Fruit fly (Drosophila melanogaster) whole organism, embryonic: Measurements from ENCODE around the gene CNMa.
A peak's percentile ranks its signal among the peaks of the same experiment; 100 is the strongest.

Source experiments
- Ada2b ChIP-seq: fragments of 200-800 bp; sonication (Bioruptor generic); IDR thresholded peaks from 2 replicates; pipeline ENCODE4 v1.3.6; 2022; ENCODE audit warnings: missing biosample characterization, missing genetic modification characterization
- Atf3 ChIP-seq: fragments of 200-800 bp; sonication (Bioruptor generic); optimal IDR thresholded peaks from 3 replicates; lab custom pipeline; 2016; ENCODE audit warnings: missing biosample characterization, missing genetic modification characterization
- Blimp-1 ChIP-seq: fragments of 200-800 bp; sonication (Bioruptor generic); optimal IDR thresholded peaks from 3 replicates; lab custom pipeline; 2018; ENCODE audit warnings: missing biosample characterization, missing genetic modification characterization, mild to moderate bottlenecking, moderate library complexity, missing genetic modification reagents
- CG11504 ChIP-seq: fragments of 200-800 bp; sonication (Bioruptor generic); optimal IDR thresholded peaks from 3 replicates; lab custom pipeline; 2019; ENCODE audit warnings: missing biosample characterization, mild to moderate bottlenecking, missing genetic modification characterization, moderate library complexity
- CG1233 ChIP-seq: fragments of 200-800 bp; sonication (Bioruptor generic); optimal IDR thresholded peaks from 4 replicates; lab custom pipeline; 2018; ENCODE audit warnings: missing biosample characterization, mild to moderate bottlenecking, missing genetic modification characterization
- CG12769 ChIP-seq: fragments of 200-800 bp; sonication (Bioruptor generic); optimal IDR thresholded peaks from 2 replicates; lab custom pipeline; 2019; ENCODE audit warnings: missing biosample characterization, mild to moderate bottlenecking, missing genetic modification characterization, moderate library complexity
- CG13123 ChIP-seq: fragments of 200-800 bp; sonication (Bioruptor generic); optimal IDR thresholded peaks from 2 replicates; lab custom pipeline; 2016; ENCODE audit warnings: missing biosample characterization, missing genetic modification characterization
- CG13894 ChIP-seq: fragments of 200-800 bp; sonication (Bioruptor generic); optimal IDR thresholded peaks from 3 replicates; lab custom pipeline; 2018; ENCODE audit warnings: missing biosample characterization, mild to moderate bottlenecking, missing genetic modification characterization, moderate library complexity
- CG14860 ChIP-seq: fragments of 200-800 bp; sonication (Bioruptor generic); IDR thresholded peaks from 3 replicates; pipeline ENCODE4 v1.3.6; 2022; ENCODE audit warnings: missing biosample characterization, missing genetic modification characterization; ENCODE audit not compliant: partially characterized antibody
- CG17186 ChIP-seq: fragments of 200-800 bp; sonication (Bioruptor generic); optimal IDR thresholded peaks from 3 replicates; lab custom pipeline; 2017; ENCODE audit warnings: missing biosample characterization, missing genetic modification reagents, missing genetic modification characterization
- CG17385 ChIP-seq: fragments of 200-800 bp; sonication (Bioruptor generic); optimal IDR thresholded peaks from 3 replicates; lab custom pipeline; 2018; ENCODE audit warnings: missing biosample characterization, mild to moderate bottlenecking, missing genetic modification characterization
- CG17912 ChIP-seq: fragments of 200-800 bp; sonication (Bioruptor generic); optimal IDR thresholded peaks from 2 replicates; lab custom pipeline; 2018; ENCODE audit warnings: missing biosample characterization, mild to moderate bottlenecking, missing genetic modification characterization
- CG30431 ChIP-seq: fragments of 200-800 bp; sonication (Bioruptor generic); optimal IDR thresholded peaks from 2 replicates; lab custom pipeline; 2017; ENCODE audit warnings: missing biosample characterization, missing genetic modification characterization
- CG32767 ChIP-seq: fragments of 200-800 bp; sonication (Bioruptor generic); IDR thresholded peaks from 2 replicates; pipeline ENCODE4 v1.3.6; 2022; ENCODE audit warnings: missing biosample characterization, missing genetic modification characterization
- CG43689 ChIP-seq: fragments of 200-800 bp; sonication (Bioruptor generic); IDR thresholded peaks from 2 replicates; pipeline ENCODE4 v1.3.6; 2022; ENCODE audit warnings: missing biosample characterization, missing genetic modification characterization
- CG4404 ChIP-seq: fragments of 200-800 bp; sonication (Bioruptor generic); IDR thresholded peaks from 2 replicates; pipeline ENCODE4 v1.3.6; 2022; ENCODE audit warnings: missing biosample characterization, missing genetic modification characterization
- CG7372 ChIP-seq: fragments of 200-800 bp; sonication (Bioruptor generic); IDR thresholded peaks from 2 replicates; pipeline ENCODE4 v1.3.6; 2022; ENCODE audit warnings: missing biosample characterization, missing genetic modification characterization
- CG7963 ChIP-seq: fragments of 200-800 bp; sonication (Bioruptor generic); IDR thresholded peaks from 3 replicates; pipeline ENCODE4 v1.3.6; 2022; ENCODE audit warnings: missing biosample characterization, missing genetic modification characterization; ENCODE audit not compliant: partially characterized antibody
- CG8388 ChIP-seq: fragments of 200-800 bp; sonication (Bioruptor generic); optimal IDR thresholded peaks from 2 replicates; lab custom pipeline; 2019; ENCODE audit warnings: missing biosample characterization, mild to moderate bottlenecking, missing genetic modification characterization, moderate library complexity
- CG9215 ChIP-seq: fragments of 200-800 bp; sonication (Bioruptor generic); IDR thresholded peaks from 2 replicates; pipeline ENCODE4 v1.3.6; 2022; ENCODE audit warnings: missing biosample characterization, missing genetic modification characterization
- CG9609 ChIP-seq: fragments of 200-800 bp; sonication (Bioruptor generic); optimal IDR thresholded peaks from 3 replicates; lab custom pipeline; 2016; ENCODE audit warnings: missing biosample characterization, missing genetic modification characterization
- CoRest ChIP-seq: fragments of 200-800 bp; sonication (Bioruptor generic); optimal IDR thresholded peaks from 3 replicates; lab custom pipeline; 2018; ENCODE audit warnings: missing biosample characterization, mild to moderate bottlenecking, missing genetic modification characterization, moderate library complexity
- Deaf1 ChIP-seq: fragments of 200-800 bp; optimal IDR thresholded peaks from 3 replicates; lab custom pipeline; 2019; ENCODE audit warnings: missing biosample characterization, mild to moderate bottlenecking, missing genetic modification characterization, moderate library complexity
- Dfd ChIP-seq, 2 experiments: fragments of >200 bp; optimal IDR thresholded peaks; 2 replicates each; lab custom pipeline; 2017; ENCODE audit warnings: missing biosample characterization in 2 of 2, missing genetic modification characterization in 2 of 2
- Drgx ChIP-seq: fragments of 200-800 bp; sonication (Bioruptor generic); IDR thresholded peaks from 2 replicates; pipeline ENCODE4 v1.3.6; 2022; ENCODE audit warnings: missing biosample characterization, missing genetic modification characterization
- Elba2 ChIP-seq: fragments of 200-800 bp; sonication (Bioruptor generic); optimal IDR thresholded peaks from 3 replicates; lab custom pipeline; 2016; ENCODE audit warnings: missing biosample characterization, missing genetic modification characterization
- Ets65A ChIP-seq: fragments of 200-800 bp; sonication (Bioruptor generic); peaks from one replicate; lab custom pipeline; 2016; ENCODE audit warnings: missing biosample characterization, missing genetic modification characterization
- Jarid2 ChIP-seq: fragments of 200-800 bp; sonication (Bioruptor generic); optimal IDR thresholded peaks from 3 replicates; lab custom pipeline; 2017; ENCODE audit warnings: mild to moderate bottlenecking, missing biosample characterization, missing genetic modification reagents, missing genetic modification characterization
- Kr ChIP-seq: fragments of 200-800 bp; sonication (Bioruptor generic); optimal IDR thresholded peaks from 2 replicates; lab custom pipeline; 2017; ENCODE audit warnings: missing biosample characterization, mild to moderate bottlenecking, missing genetic modification characterization
- Max ChIP-seq: fragments of 200-800 bp; sonication (Bioruptor generic); optimal IDR thresholded peaks from 2 replicates; lab custom pipeline; 2016; ENCODE audit warnings: missing biosample characterization, mild to moderate bottlenecking, missing genetic modification characterization
- Med ChIP-seq: fragments of 200-800 bp; sonication (Bioruptor generic); peaks from one replicate; lab custom pipeline; 2016; ENCODE audit warnings: missing biosample characterization, missing genetic modification characterization, mild to moderate bottlenecking, inconsistent platforms, moderate library complexity
- NfI ChIP-seq: fragments of 200-800 bp; sonication (Bioruptor generic); optimal IDR thresholded peaks from 3 replicates; lab custom pipeline; 2018; ENCODE audit warnings: missing biosample characterization, mild to moderate bottlenecking, missing genetic modification characterization, moderate library complexity
- Oli ChIP-seq: fragments of 200-800 bp; sonication (Bioruptor generic); optimal IDR thresholded peaks from 2 replicates; lab custom pipeline; 2018; ENCODE audit warnings: missing biosample characterization, mild to moderate bottlenecking, missing genetic modification characterization, moderate library complexity
- ara ChIP-seq: fragments of 200-800 bp; sonication (Bioruptor generic); IDR thresholded peaks from 2 replicates; pipeline ENCODE4 v1.3.6; 2022; ENCODE audit warnings: missing biosample characterization, missing genetic modification characterization
- cad ChIP-seq: fragments of >200 bp; optimal IDR thresholded peaks from 2 replicates; lab custom pipeline; 2017; ENCODE audit warnings: missing biosample characterization, missing genetic modification characterization
- caup ChIP-seq: fragments of 200-800 bp; sonication (Bioruptor generic); optimal IDR thresholded peaks from 3 replicates; lab custom pipeline; 2017; ENCODE audit warnings: missing biosample characterization, mild to moderate bottlenecking, missing genetic modification characterization, moderate library complexity; ENCODE audit not compliant: severe bottlenecking
- chm ChIP-seq: fragments of 200-800 bp; sonication (Bioruptor generic); IDR thresholded peaks from 2 replicates; pipeline ENCODE4 v1.3.6; 2022; ENCODE audit warnings: missing biosample characterization, missing genetic modification characterization
- crc ChIP-seq: fragments of 200-800 bp; sonication (Bioruptor generic); optimal IDR thresholded peaks from 2 replicates; lab custom pipeline; 2016; ENCODE audit warnings: missing biosample characterization, missing genetic modification characterization
- dmrt99B ChIP-seq: fragments of 200-800 bp; sonication (Bioruptor generic); optimal IDR thresholded peaks from 2 replicates; lab custom pipeline; 2018; ENCODE audit warnings: missing biosample characterization, mild to moderate bottlenecking, missing genetic modification characterization, moderate library complexity
- dpn ChIP-seq, 2 experiments: fragments of 200-800 bp; sonication (Bioruptor generic); optimal IDR thresholded peaks; 3 replicates each; lab custom pipeline; 2016; ENCODE audit warnings: missing biosample characterization in 2 of 2, missing genetic modification characterization in 2 of 2
- ham ChIP-seq: fragments of 200-800 bp; sonication (Bioruptor generic); IDR thresholded peaks from 2 replicates; pipeline ENCODE4 v1.3.6; 2022; ENCODE audit warnings: missing biosample characterization, missing genetic modification characterization
- lab ChIP-seq: fragments of 200-800 bp; sonication (Bioruptor generic); optimal IDR thresholded peaks from 3 replicates; lab custom pipeline; 2017; ENCODE audit warnings: missing biosample characterization, missing genetic modification characterization, mild to moderate bottlenecking, moderate library complexity, missing genetic modification reagents
- mld ChIP-seq: fragments of 200-800 bp; sonication (Bioruptor generic); IDR thresholded peaks from 3 replicates; pipeline ENCODE4 v1.3.6; 2022; ENCODE audit warnings: missing biosample characterization, missing genetic modification characterization; ENCODE audit not compliant: partially characterized antibody
- nerfin-1 ChIP-seq: fragments of 200-800 bp; sonication (Bioruptor generic); optimal IDR thresholded peaks from 3 replicates; lab custom pipeline; 2019; ENCODE audit warnings: missing biosample characterization, mild to moderate bottlenecking, missing genetic modification characterization, moderate library complexity
- nom ChIP-seq: fragments of 200-800 bp; sonication (Bioruptor generic); optimal IDR thresholded peaks from 2 replicates; lab custom pipeline; 2017; ENCODE audit warnings: missing biosample characterization, missing genetic modification characterization, mild to moderate bottlenecking, moderate library complexity, missing genetic modification reagents
- pho ChIP-seq: fragments of 200-800 bp; sonication (Bioruptor generic); optimal IDR thresholded peaks from 2 replicates; lab custom pipeline; 2016; ENCODE audit warnings: missing biosample characterization, missing genetic modification characterization
- pzg ChIP-seq: fragments of 200-800 bp; sonication (Bioruptor generic); optimal IDR thresholded peaks from 3 replicates; lab custom pipeline; 2018; ENCODE audit warnings: missing biosample characterization, mild to moderate bottlenecking, missing genetic modification characterization, moderate library complexity
- sd ChIP-seq: fragments of 200-800 bp; sonication (Bioruptor generic); optimal IDR thresholded peaks from 3 replicates; lab custom pipeline; 2018; ENCODE audit warnings: missing biosample characterization, mild to moderate bottlenecking, missing genetic modification characterization, moderate library complexity
- sob ChIP-seq: fragments of 200-800 bp; sonication (Bioruptor generic); IDR thresholded peaks from 2 replicates; pipeline ENCODE4 v1.3.6; 2022; ENCODE audit warnings: missing biosample characterization, missing genetic modification characterization
- zfh2 ChIP-seq: fragments of 200-800 bp; sonication (Bioruptor generic); optimal IDR thresholded peaks from 2 replicates; lab custom pipeline; 2016; ENCODE audit warnings: missing biosample characterization, missing genetic modification characterization

CNMa gene

DNA sequence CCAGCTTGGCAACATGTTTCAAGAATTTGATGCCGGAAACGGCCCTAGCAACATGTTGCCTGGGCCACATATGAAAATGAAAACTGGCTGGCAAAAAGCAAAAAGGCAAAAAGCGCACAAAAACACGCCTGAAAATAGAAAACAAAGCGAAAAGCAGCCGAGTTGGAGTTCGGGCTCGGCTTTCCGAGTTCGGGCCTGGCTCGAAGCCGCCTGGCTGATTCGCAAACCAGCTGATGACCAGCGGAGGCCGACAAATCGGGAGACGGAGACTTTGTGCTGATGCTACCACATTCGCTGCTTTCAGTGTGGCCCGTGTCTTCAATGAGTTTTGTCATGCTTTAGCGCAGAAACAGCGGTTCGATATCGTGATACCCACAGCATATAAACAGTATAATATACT is 45.1 kb downstream of the CNMa start, which contains the start of gene GV1 (continued):
- TF ChIP-seq CG17385 (GFP tag; lab: Kevin White, UChicago) (no peak), sd (tag; lab: Kevin White, UChicago) (no peak), Kr (GFP tag; lab: Kevin White, UChicago) (no peak), CG43689 (GFP tag; lab: Robert Waterston, UW) (no peak), chm (GFP tag; lab: Robert Waterston, UW) (0 out of 2 replicates have a peak, but pooled peaks have one; percentile 17), lab (peak; percentile 9), Deaf1 (peak; percentile 93), CG14860 (GFP tag; lab: Robert Waterston, UW) (no peak), Ada2b (GFP tag; lab: Robert Waterston, UW) (no peak), sob (GFP tag; lab: Robert Waterston, UW) (no peak), Drgx (peak; percentile 62), Max (no peak), CG17912 (GFP tag; lab: Kevin White, UChicago) (no peak), Ets65A (GFP tag; lab: Kevin White, UChicago) (peak; percentile 80), zfh2 (GFP tag; lab: Kevin White, UChicago) (no peak), CG13894 (tag; lab: Kevin White, UChicago) (peak; percentile 54), Med (GFP tag; lab: Kevin White, UChicago) (peak; percentile 59), Elba2 (no peak), CG7963 (GFP tag; lab: Robert Waterston, UW) (no peak), nom (GFP tag; lab: Kevin White, UChicago) (peak; percentile 98), CG11504 (tag; lab: Kevin White, UChicago) (peak; percentile 97), CG12769 (tag; lab: Kevin White, UChicago) (peak; percentile 66)

- no peak for TF ChIP-seq nerfin-1 (tag; lab: Kevin White, UChicago)
- TF ChIP-seq Jarid2 (GFP tag; lab: Kevin White, UChicago): peak; percentile 65
- TF ChIP-seq caup (GFP tag; lab: Kevin White, UChicago): peak; percentile 92
- peak; percentile 83 for TF ChIP-seq CG8388 (GFP tag; lab: Kevin White, UChicago)
- peak; percentile 79 for TF ChIP-seq CG30431 (GFP tag; lab: Kevin White, UChicago)
- peak; percentile 88 for TF ChIP-seq ara
- TF ChIP-seq CG4404 (GFP tag; lab: Robert Waterston, UW): peak; percentile 81
- TF ChIP-seq pho: peak; percentile 85
- peak; percentile 14 for TF ChIP-seq pzg (GFP tag; lab: Kevin White, UChicago)
- peak; percentile 87 for TF ChIP-seq Oli (tag; lab: Kevin White, UChicago)
- TF ChIP-seq CG9609 (GFP tag; lab: Kevin White, UChicago): peak; percentile 83
- TF ChIP-seq dpn (GFP tag; optimal IDR thresholded peaks at IDR 0.05; lab: Kevin White, UChicago): peak; percentile 91 to 93
- TF ChIP-seq Blimp-1 (GFP tag; lab: Kevin White, UChicago): peak; percentile 83
- no peak for TF ChIP-seq mld (GFP tag; lab: Robert Waterston, UW)
- peak; percentile 84 for TF ChIP-seq Atf3 (GFP tag; lab: Kevin White, UChicago)
- no peak for TF ChIP-seq cad (GFP tag; lab: Kevin White, UChicago)
- peak; percentile 92 for TF ChIP-seq CG7372 (GFP tag; lab: Robert Waterston, UW)
- peak; percentile 71 for TF ChIP-seq ham
- peak; percentile 81 for TF ChIP-seq CG13123 (GFP tag; lab: Kevin White, UChicago)
- peak; percentile 35 for TF ChIP-seq CG17186 (GFP tag; lab: Kevin White, UChicago)
- peak; percentile 82 for TF ChIP-seq CG9215 (GFP tag; lab: Robert Waterston, UW)
- peak; percentile 82 for TF ChIP-seq crc (GFP tag; lab: Kevin White, UChicago)
- peak; percentile 84 for TF ChIP-seq NfI (GFP tag; lab: Kevin White, UChicago)
- TF ChIP-seq CoRest (tag; lab: Kevin White, UChicago): peak; percentile 90
- TF ChIP-seq Dfd (GFP tag; optimal IDR thresholded peaks at IDR 0.05; lab: Kevin White, UChicago): no peak
- peak; percentile 84 for TF ChIP-seq CG1233
- peak; percentile 92 for TF ChIP-seq dmrt99B
- peak; percentile 82 for TF ChIP-seq CG32767 (GFP tag; lab: Robert Waterston, UW)
Measured at dm6 chr3L:1808631-1809030, 46.8 kb downstream of the CNMa start.
